Fruit fly (Drosophila melanogaster) whole organism, embryonic: ENCODE data around the gene CG15638.

Experiments
- B-H1 ChIP-seq: fragments of 200-800 bp; sonication (Bioruptor generic); IDR thresholded peaks from 3 replicates; pipeline ENCODE4 v1.3.6; 2022; ENCODE audit warnings: missing biosample characterization, missing genetic modification characterization
- Bdp1 ChIP-seq: fragments of 200-800 bp; sonication (Bioruptor generic); optimal IDR thresholded peaks from 3 replicates; lab custom pipeline; 2016; ENCODE audit warnings: missing biosample characterization, missing genetic modification characterization
- CG12155 ChIP-seq: fragments of 200-800 bp; sonication (Bioruptor generic); optimal IDR thresholded peaks from 3 replicates; lab custom pipeline; 2016; ENCODE audit warnings: missing biosample characterization, missing genetic modification characterization
- CG12299 ChIP-seq: fragments of 200-800 bp; sonication (Bioruptor generic); optimal IDR thresholded peaks from 2 replicates; lab custom pipeline; 2018; ENCODE audit warnings: missing biosample characterization, mild to moderate bottlenecking, missing genetic modification characterization
- CG12659 ChIP-seq: fragments of 200-800 bp; sonication (Bioruptor generic); optimal IDR thresholded peaks from 3 replicates; lab custom pipeline; 2017; ENCODE audit warnings: mild to moderate bottlenecking, missing biosample characterization, missing genetic modification reagents, missing genetic modification characterization
- CG12744 ChIP-seq: fragments of 200-800 bp; sonication (Bioruptor generic); optimal IDR thresholded peaks from 2 replicates; lab custom pipeline; 2016; ENCODE audit warnings: missing biosample characterization, missing genetic modification characterization
- CG13424 ChIP-seq: fragments of 200-800 bp; sonication (Bioruptor generic); optimal IDR thresholded peaks from 2 replicates; lab custom pipeline; 2019; ENCODE audit warnings: missing biosample characterization, mild to moderate bottlenecking, missing genetic modification characterization, moderate library complexity
- CG14050 ChIP-seq: fragments of 200-800 bp; sonication (Bioruptor generic); IDR thresholded peaks from 3 replicates; pipeline ENCODE4 v1.3.6; 2022; ENCODE audit warnings: missing biosample characterization, missing genetic modification characterization
- CG15696 ChIP-seq: fragments of 200-800 bp; sonication (Bioruptor generic); optimal IDR thresholded peaks from 2 replicates; lab custom pipeline; 2019; ENCODE audit warnings: missing biosample characterization, mild to moderate bottlenecking, missing genetic modification characterization, moderate library complexity
- CG16815 ChIP-seq: fragments of 200-800 bp; sonication (Bioruptor generic); optimal IDR thresholded peaks from 3 replicates; lab custom pipeline; 2017; ENCODE audit warnings: missing biosample characterization, mild to moderate bottlenecking, missing genetic modification characterization
- CG17328 ChIP-seq: fragments of 200-800 bp; sonication (Bioruptor generic); IDR thresholded peaks from 2 replicates; pipeline ENCODE4 v1.3.6; 2022; ENCODE audit warnings: missing biosample characterization, missing genetic modification characterization
- CG17385 ChIP-seq: fragments of 200-800 bp; sonication (Bioruptor generic); optimal IDR thresholded peaks from 3 replicates; lab custom pipeline; 2018; ENCODE audit warnings: missing biosample characterization, mild to moderate bottlenecking, missing genetic modification characterization
- CG17912 ChIP-seq: fragments of 200-800 bp; sonication (Bioruptor generic); optimal IDR thresholded peaks from 2 replicates; lab custom pipeline; 2018; ENCODE audit warnings: missing biosample characterization, mild to moderate bottlenecking, missing genetic modification characterization
- CG1832 ChIP-seq: fragments of 200-800 bp; sonication (Bioruptor generic); optimal IDR thresholded peaks from 2 replicates; lab custom pipeline; 2017; ENCODE audit warnings: missing biosample characterization, mild to moderate bottlenecking, missing genetic modification characterization, inconsistent platforms
- CG31365 ChIP-seq: fragments of 200-800 bp; sonication (Bioruptor generic); optimal IDR thresholded peaks from 2 replicates; lab custom pipeline; 2018; ENCODE audit warnings: missing biosample characterization, mild to moderate bottlenecking, missing genetic modification characterization
- CG32767 ChIP-seq: fragments of 200-800 bp; sonication (Bioruptor generic); IDR thresholded peaks from 2 replicates; pipeline ENCODE4 v1.3.6; 2022; ENCODE audit warnings: missing biosample characterization, missing genetic modification characterization
- CG7786 ChIP-seq: fragments of 200-800 bp; sonication (Bioruptor generic); optimal IDR thresholded peaks from 2 replicates; lab custom pipeline; 2016; ENCODE audit warnings: missing biosample characterization, missing genetic modification characterization
- CG7928 ChIP-seq: fragments of 200-800 bp; sonication (Bioruptor generic); optimal IDR thresholded peaks from 2 replicates; lab custom pipeline; 2017; ENCODE audit warnings: missing biosample characterization, mild to moderate bottlenecking, missing genetic modification characterization
- CG8089 ChIP-seq: fragments of 200-800 bp; sonication (Bioruptor generic); optimal IDR thresholded peaks from 3 replicates; lab custom pipeline; 2016; ENCODE audit warnings: missing biosample characterization, missing genetic modification characterization
- CG8478 ChIP-seq: fragments of >200 bp; optimal IDR thresholded peaks from 2 replicates; lab custom pipeline; 2018
- CG9215 ChIP-seq: fragments of 200-800 bp; sonication (Bioruptor generic); IDR thresholded peaks from 2 replicates; pipeline ENCODE4 v1.3.6; 2022; ENCODE audit warnings: missing biosample characterization, missing genetic modification characterization
- CG9932 ChIP-seq: fragments of 200-800 bp; sonication (Bioruptor generic); IDR thresholded peaks from 2 replicates; pipeline ENCODE4 v1.3.6; 2022; ENCODE audit warnings: missing biosample characterization, missing genetic modification characterization
- D19A ChIP-seq: fragments of 200-800 bp; optimal IDR thresholded peaks from 3 replicates; lab custom pipeline; 2019; ENCODE audit warnings: missing biosample characterization, mild to moderate bottlenecking, missing genetic modification characterization, moderate library complexity
- Dip2 ChIP-seq: fragments of 200-800 bp; sonication (Bioruptor generic); IDR thresholded peaks from 2 replicates; pipeline ENCODE4 v1.3.6; 2022; ENCODE audit warnings: missing biosample characterization, missing genetic modification characterization
- Doc2 ChIP-seq: fragments of 200-800 bp; sonication (Bioruptor generic); IDR thresholded peaks from 2 replicates; pipeline ENCODE4 v1.3.6; 2022; ENCODE audit warnings: missing biosample characterization, missing genetic modification characterization
- E2f1 ChIP-seq: fragments of 200-800 bp; sonication (Bioruptor generic); IDR thresholded peaks from 2 replicates; pipeline ENCODE4 v1.3.6; 2022; ENCODE audit warnings: missing biosample characterization, missing genetic modification characterization
- GATAe ChIP-seq: fragments of 200-800 bp; sonication (Bioruptor generic); conservative IDR thresholded peaks from 2 replicates; pipeline ENCODE4 v1.3.6; 2022; ENCODE audit warnings: missing biosample characterization, missing genetic modification characterization
- HmgZ ChIP-seq: fragments of 200-800 bp; sonication (Bioruptor generic); optimal IDR thresholded peaks from 2 replicates; lab custom pipeline; 2018; ENCODE audit warnings: missing biosample characterization, mild to moderate bottlenecking, missing genetic modification characterization
- MESR4 ChIP-seq: fragments of 200-800 bp; sonication (Bioruptor generic); optimal IDR thresholded peaks from 2 replicates; lab custom pipeline; 2018; ENCODE audit warnings: missing biosample characterization, mild to moderate bottlenecking, missing genetic modification characterization, moderate library complexity
- NC2α ChIP-seq: fragments of 200-800 bp; sonication (Bioruptor generic); optimal IDR thresholded peaks from 2 replicates; lab custom pipeline; 2016; ENCODE audit warnings: missing biosample characterization, missing genetic modification characterization
- NFAT ChIP-seq: fragments of 200-800 bp; sonication (Bioruptor generic); IDR thresholded peaks from 2 replicates; pipeline ENCODE4 v1.3.6; 2022; ENCODE audit warnings: missing biosample characterization, missing genetic modification characterization
- Ptx1 ChIP-seq: fragments of 200-800 bp; sonication (Bioruptor generic); IDR thresholded peaks from 2 replicates; pipeline ENCODE4 v1.3.6; 2022; ENCODE audit warnings: missing biosample characterization, missing genetic modification characterization
- Rx ChIP-seq: fragments of 200-800 bp; sonication (Bioruptor generic); IDR thresholded peaks from 2 replicates; pipeline ENCODE4 v1.3.6; 2022; ENCODE audit warnings: missing biosample characterization, missing genetic modification characterization
- Stat92E ChIP-seq, 3 experiments: fragments of >200 bp in 2 of 3; fragments of 200-800 bp in 1 of 3; sonication (Bioruptor generic) in 1 of 3; optimal IDR thresholded peaks; 2 replicates each; lab custom pipeline; 2017 to 2019; ENCODE audit warnings: missing biosample characterization in 3 of 3, missing genetic modification characterization in 3 of 3, mild to moderate bottlenecking in 1 of 3, moderate library complexity in 1 of 3
- bsh ChIP-seq, 2 experiments: fragments of 200-800 bp; sonication (Bioruptor generic); optimal IDR thresholded peaks; 2 replicates each; lab custom pipeline; 2017 to 2018; ENCODE audit warnings: mild to moderate bottlenecking in 2 of 2, missing biosample characterization in 2 of 2, missing genetic modification characterization in 2 of 2, moderate library complexity in 1 of 2
- cad ChIP-seq: fragments of >200 bp; optimal IDR thresholded peaks from 2 replicates; lab custom pipeline; 2017; ENCODE audit warnings: missing biosample characterization, missing genetic modification characterization
- dan ChIP-seq: fragments of 200-800 bp; sonication (Bioruptor generic); IDR thresholded peaks from 2 replicates; pipeline ENCODE4 v1.3.6; 2022; ENCODE audit warnings: missing biosample characterization, missing genetic modification characterization
- dm ChIP-seq: fragments of 200-800 bp; sonication (Bioruptor generic); optimal IDR thresholded peaks from 3 replicates; lab custom pipeline; 2016; ENCODE audit warnings: missing biosample characterization, missing genetic modification characterization
- maf-S ChIP-seq: fragments of 200-800 bp; sonication (Bioruptor generic); optimal IDR thresholded peaks from 2 replicates; lab custom pipeline; 2016; ENCODE audit warnings: missing biosample characterization, missing genetic modification characterization
- mld ChIP-seq: fragments of 200-800 bp; sonication (Bioruptor generic); IDR thresholded peaks from 3 replicates; pipeline ENCODE4 v1.3.6; 2022; ENCODE audit warnings: missing biosample characterization, missing genetic modification characterization; ENCODE audit not compliant: partially characterized antibody
- peb ChIP-seq: fragments of 200-800 bp; sonication (Bioruptor generic); IDR thresholded peaks from 2 replicates; pipeline ENCODE4 v1.3.6; 2022; ENCODE audit warnings: missing biosample characterization, missing genetic modification characterization
- pnt ChIP-seq: fragments of 200-800 bp; sonication (Bioruptor generic); optimal IDR thresholded peaks from 3 replicates; lab custom pipeline; 2016; ENCODE audit warnings: missing biosample characterization, missing genetic modification characterization
- pros ChIP-seq: fragments of 200-800 bp; sonication (Bioruptor generic); optimal IDR thresholded peaks from 3 replicates; lab custom pipeline; 2019; ENCODE audit warnings: missing biosample characterization, mild to moderate bottlenecking, missing genetic modification characterization, moderate library complexity
- sna ChIP-seq: fragments of 200-800 bp; sonication (Bioruptor generic); IDR thresholded peaks from 2 replicates; pipeline ENCODE4 v1.3.6; 2022; ENCODE audit warnings: missing biosample characterization, missing genetic modification characterization; ENCODE audit not compliant: partially characterized antibody
- stc ChIP-seq: fragments of 200-800 bp; sonication (Bioruptor generic); IDR thresholded peaks from 2 replicates; pipeline ENCODE4 v1.3.6; 2022; ENCODE audit warnings: missing biosample characterization, missing genetic modification characterization
- sug ChIP-seq: fragments of 200-800 bp; optimal IDR thresholded peaks from 2 replicates; lab custom pipeline; 2019; ENCODE audit warnings: missing biosample characterization, mild to moderate bottlenecking, missing genetic modification characterization, moderate library complexity
- tgo ChIP-seq: fragments of 200-800 bp; sonication (Bioruptor generic); IDR thresholded peaks from 3 replicates; pipeline ENCODE4 v1.3.6; 2022; ENCODE audit warnings: missing biosample characterization, missing genetic modification characterization
- vvl ChIP-seq: fragments of 200-800 bp; sonication (Bioruptor generic); IDR thresholded peaks from 2 replicates; pipeline ENCODE4 v1.3.6; 2022; ENCODE audit warnings: missing biosample characterization, missing genetic modification characterization
- zf30C ChIP-seq: fragments of 200-800 bp; sonication (Bioruptor generic); optimal IDR thresholded peaks from 3 replicates; lab custom pipeline; 2018; ENCODE audit warnings: missing biosample characterization, mild to moderate bottlenecking, missing genetic modification characterization
- zfh2 ChIP-seq: fragments of 200-800 bp; sonication (Bioruptor generic); optimal IDR thresholded peaks from 2 replicates; lab custom pipeline; 2016; ENCODE audit warnings: missing biosample characterization, missing genetic modification characterization

Gene CG15638

DNA sequence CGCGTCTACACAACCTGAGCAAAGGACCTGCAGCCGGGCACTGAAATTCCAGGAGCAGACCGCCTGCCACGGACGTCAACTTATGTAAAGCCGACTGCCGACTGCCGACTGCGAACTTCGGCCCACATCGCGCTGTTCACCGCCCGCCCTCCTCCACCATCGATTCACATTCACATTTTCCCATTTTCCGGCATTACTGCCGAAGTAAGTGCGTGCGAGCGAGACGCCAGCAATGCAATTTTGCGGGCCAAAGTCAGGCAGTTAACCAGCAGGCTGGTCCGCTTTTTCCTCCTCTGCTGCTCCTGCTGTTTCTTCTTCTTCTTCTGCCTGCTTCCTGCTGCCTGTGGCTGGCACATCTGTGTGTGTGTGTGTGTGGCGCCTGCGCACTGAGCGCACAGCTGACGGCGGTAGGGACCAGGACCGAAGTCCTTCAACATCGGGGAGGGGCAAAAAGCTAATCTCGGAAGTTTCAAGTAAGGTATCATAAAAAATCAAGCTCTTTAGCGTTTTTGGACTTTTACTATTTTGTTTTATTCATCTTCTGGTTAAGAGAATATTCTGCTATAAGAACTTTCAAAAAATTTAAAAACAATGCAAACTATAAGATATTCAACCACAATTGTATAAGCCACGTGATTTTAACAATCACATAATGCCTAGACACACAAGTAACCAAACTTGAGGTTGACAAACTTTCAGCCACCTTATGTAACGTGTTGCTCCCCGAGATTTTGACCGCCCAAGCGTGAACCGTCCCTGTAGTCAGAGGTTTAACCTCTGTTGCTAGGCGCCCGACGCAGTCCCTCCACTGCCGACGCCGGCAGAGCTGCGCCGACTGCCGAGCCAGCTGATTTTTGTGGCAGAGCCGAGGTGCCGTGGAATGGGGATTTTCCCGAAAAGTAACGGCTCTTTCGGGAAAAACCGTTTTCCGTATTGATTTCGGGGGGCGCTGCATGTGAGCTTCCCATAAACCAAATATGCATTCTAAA lies 12.5 kb upstream of the CG15638 start (continued):
- TF ChIP-seq Ptx1 (GFP tag; lab: Robert Waterston, UW) (peak; percentile 28), CG31365 (no peak), CG17385 (GFP tag; lab: Kevin White, UChicago) (peak; percentile 77), dan (GFP tag; lab: Robert Waterston, UW) (no peak), vvl (GFP tag; lab: Robert Waterston, UW) (no peak), MESR4 (GFP tag; lab: Kevin White, UChicago) (no peak), CG14050 (GFP tag; lab: Robert Waterston, UW) (no peak), Rx (GFP tag; lab: Robert Waterston, UW) (no peak), CG8089 (GFP tag; lab: Kevin White, UChicago) (no peak), NC2α (GFP tag; lab: Kevin White, UChicago) (no peak), CG13424 (peak; percentile 32), zf30C (no peak), GATAe (GFP tag; lab: Robert Waterston, UW) (no peak), CG32767 (GFP tag; lab: Robert Waterston, UW) (no peak), CG12744 (GFP tag; lab: Kevin White, UChicago) (no peak), pnt (GFP tag; lab: Kevin White, UChicago) (peak; percentile 28), Doc2 (no peak), pros (no peak), NFAT (GFP tag; lab: Robert Waterston, UW) (peak; percentile 34), Bdp1 (GFP tag; lab: Kevin White, UChicago) (no peak), stc (no peak), Dip2 (GFP tag; lab: Robert Waterston, UW) (no peak), Stat92E (GFP tag; optimal IDR thresholded peaks at IDR 0.05; lab: Kevin White, UChicago) (no peak), CG1832 (GFP tag; lab: Kevin White, UChicago) (peak; percentile 51), HmgZ (tag; lab: Kevin White, UChicago) (peak; percentile 21), zfh2 (GFP tag; lab: Kevin White, UChicago) (peak; percentile 51), CG7928 (GFP tag; lab: Kevin White, UChicago) (no peak), E2f1 (GFP tag; lab: Robert Waterston, UW) (no peak), mld (GFP tag; lab: Robert Waterston, UW) (no peak), D19A (tag; lab: Kevin White, UChicago) (peak; percentile 28), tgo (no peak), peb (GFP tag; lab: Robert Waterston, UW) (no peak), CG9932 (GFP tag; lab: Robert Waterston, UW) (peak; percentile 53), B-H1 (no peak), CG8478 (lab: Kevin White, UChicago) (no peak), CG16815 (GFP tag; lab: Kevin White, UChicago) (peak; percentile 68), CG12155 (GFP tag; lab: Kevin White, UChicago) (peak; percentile 26), bsh (GFP tag; optimal IDR thresholded peaks at IDR 0.05; lab: Kevin White, UChicago) (peak in 1 of 2 experiments; percentile 44), CG12299 (tag; lab: Kevin White, UChicago) (no peak), CG12659 (GFP tag; lab: Kevin White, UChicago) (peak; percentile 10), CG17328 (GFP tag; lab: Robert Waterston, UW) (no peak), maf-S (GFP tag; lab: Kevin White, UChicago) (peak; percentile 54), dm (no peak), sna (GFP tag; lab: Robert Waterston, UW) (no peak), CG9215 (GFP tag; lab: Robert Waterston, UW) (peak; percentile 55), CG17912 (GFP tag; lab: Kevin White, UChicago) (no peak), sug (peak; percentile 52), CG15696 (tag; lab: Kevin White, UChicago) (peak; percentile 73), CG7786 (GFP tag; lab: Kevin White, UChicago) (peak; percentile 76), cad (GFP tag; lab: Kevin White, UChicago) (peak; percentile 13)
